Worm (Caenorhabditis elegans): ENCODE data around the gene nas-1.

nas-1 gene

DNA sequence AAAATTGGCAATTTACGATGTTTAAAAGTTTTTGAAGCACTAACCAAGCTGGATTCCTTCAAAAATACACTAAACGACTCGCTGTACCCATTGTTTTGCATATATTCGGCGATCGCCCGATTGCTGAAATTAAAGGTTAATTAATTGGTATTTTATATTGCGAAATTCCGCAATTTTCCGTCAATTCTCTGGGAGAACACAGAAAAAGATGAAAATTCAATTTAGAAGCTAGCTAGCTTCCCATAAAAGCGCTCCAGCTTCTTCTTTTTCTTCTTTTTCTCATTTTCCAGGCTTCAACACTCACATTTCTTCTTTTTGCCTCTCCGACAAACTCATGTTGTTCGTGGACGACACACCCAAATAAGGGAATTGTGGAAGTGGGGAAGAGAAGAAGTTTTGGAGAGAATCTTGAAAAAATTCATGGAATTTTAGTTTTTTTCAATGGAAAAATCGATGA, 29.3 kb upstream of the nas-1 start, which contains the start of gene lis-1:
Gene lis-1, minus strand, starts transcription at position 407 of the 457 bp plus-strand sequence.
- TF ChIP-seq flh-1 (GFP tag; optimal IDR thresholded peaks at IDR 0.05) = no peak
- TF ChIP-seq sem-2 (GFP tag; optimal IDR thresholded peaks at IDR 0.05) = no peak
- peak; percentile 87 for TF ChIP-seq ces-1 (GFP tag; optimal IDR thresholded peaks at IDR 0.05)
- no peak for TF ChIP-seq nhr-12 (tag; optimal IDR thresholded peaks at IDR 0.05)
- TF ChIP-seq unc-120 (tag; optimal IDR thresholded peaks at IDR 0.05; ENCODE audit: poor library complexity, severe bottlenecking) = no peak

DNA sequence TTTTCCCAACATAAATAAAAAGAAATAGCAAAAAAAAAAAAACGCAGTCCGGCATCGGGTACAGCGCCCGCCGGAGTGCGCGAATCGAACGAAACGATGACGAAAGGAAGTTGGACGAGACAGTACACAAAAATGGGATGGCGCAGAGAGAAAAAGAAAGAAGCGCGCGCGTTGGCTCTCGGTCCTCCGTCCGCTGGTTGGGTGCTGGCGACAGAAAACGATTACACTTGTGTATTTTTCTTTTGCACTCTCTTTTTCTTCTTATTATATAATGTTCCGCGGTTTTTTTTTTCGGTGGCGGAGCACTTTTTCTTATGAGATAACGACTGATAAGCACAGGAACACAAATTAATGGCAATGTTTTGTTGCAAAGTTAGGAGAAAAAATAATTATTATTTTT, 28.4 kb upstream of the nas-1 start:
- TF ChIP-seq pha-4 (tag; optimal IDR thresholded peaks at IDR 0.05) = no peak

DNA sequence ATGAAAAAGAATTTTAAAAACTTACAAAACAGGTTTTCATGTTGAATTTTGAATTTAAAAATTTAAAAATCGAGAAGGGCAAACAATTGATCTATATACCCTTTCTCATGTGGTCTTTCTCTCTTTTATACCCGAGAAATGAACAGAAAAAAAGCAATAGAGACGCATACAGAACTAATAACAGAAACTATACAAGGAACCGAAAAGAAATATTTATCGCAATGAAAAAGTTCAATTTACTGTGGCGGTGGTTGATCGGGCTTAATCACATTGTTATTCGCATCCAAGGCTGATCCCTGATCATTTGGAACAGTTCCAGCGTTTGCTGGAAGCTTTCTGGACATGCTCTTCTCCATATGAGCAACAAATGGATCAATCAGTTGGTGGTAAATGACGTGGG, 27.4 kb upstream of the nas-1 start, which contains the start of gene T03F6.10:
Gene T03F6.10, minus strand, starts transcription at position 101 of the 400 bp plus-strand sequence.
- TF ChIP-seq pha-4 (tag; optimal IDR thresholded peaks at IDR 0.05) = no peak
- no peak for TF ChIP-seq lsy-2 (tag; optimal IDR thresholded peaks at IDR 0.05)
- no peak for TF ChIP-seq bed-3 (GFP tag; optimal IDR thresholded peaks at IDR 0.05)
- no peak for TF ChIP-seq drap-1 (GFP tag; optimal IDR thresholded peaks at IDR 0.05)
- TF ChIP-seq sptf-1 (tag; optimal IDR thresholded peaks at IDR 0.05) = no peak
- TF ChIP-seq elt-3 (tag; optimal IDR thresholded peaks at IDR 0.05) = no peak
- no peak for TF ChIP-seq cnd-1 (tag; optimal IDR thresholded peaks at IDR 0.05)
- TF ChIP-seq ces-1 (GFP tag; optimal IDR thresholded peaks at IDR 0.05) = no peak
- no peak for TF ChIP-seq ceh-43 (GFP tag; optimal IDR thresholded peaks at IDR 0.05)
- no peak for TF ChIP-seq lin-13 (tag; optimal IDR thresholded peaks at IDR 0.05)

DNA sequence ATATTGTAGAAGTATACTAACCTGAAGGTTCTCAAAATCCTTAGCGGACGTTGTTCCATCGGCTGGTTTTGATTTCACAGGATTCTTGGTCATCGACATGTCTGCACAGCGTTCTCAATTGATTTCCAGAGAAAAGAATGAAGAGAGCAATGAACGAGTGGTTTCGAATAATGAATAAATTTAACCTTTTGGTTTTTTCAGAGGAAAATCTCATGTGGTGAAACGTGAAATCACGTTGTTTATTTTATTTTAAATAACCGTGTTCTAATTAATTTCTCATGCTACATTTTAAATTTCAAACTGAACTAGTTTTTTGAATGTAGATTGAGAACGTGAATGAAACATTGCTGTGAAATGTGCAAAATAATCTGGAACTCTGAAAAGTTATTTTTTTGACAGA, 25.4 kb upstream of the nas-1 start, which contains the start of gene T03F6.6:
Gene T03F6.6, minus strand, starts transcription at position 101 of the 400 bp plus-strand sequence.
- TF ChIP-seq drap-1 (GFP tag; optimal IDR thresholded peaks at IDR 0.05) (no peak), snpc-4 (tag; optimal IDR thresholded peaks at IDR 0.05) (no peak), ceh-43 (GFP tag; optimal IDR thresholded peaks at IDR 0.05) (no peak), nhr-12 (tag; optimal IDR thresholded peaks at IDR 0.05) (no peak), unc-39 (tag; optimal IDR thresholded peaks at IDR 0.05) (no peak), mls-2 (tag; optimal IDR thresholded peaks at IDR 0.05) (no peak), lin-13 (tag; optimal IDR thresholded peaks at IDR 0.05) (no peak), hlh-1 (tag; optimal IDR thresholded peaks at IDR 0.05) (no peak), lin-32 (GFP tag; optimal IDR thresholded peaks at IDR 0.05) (no peak), nhr-28 (tag; optimal IDR thresholded peaks at IDR 0.05) (no peak)

DNA sequence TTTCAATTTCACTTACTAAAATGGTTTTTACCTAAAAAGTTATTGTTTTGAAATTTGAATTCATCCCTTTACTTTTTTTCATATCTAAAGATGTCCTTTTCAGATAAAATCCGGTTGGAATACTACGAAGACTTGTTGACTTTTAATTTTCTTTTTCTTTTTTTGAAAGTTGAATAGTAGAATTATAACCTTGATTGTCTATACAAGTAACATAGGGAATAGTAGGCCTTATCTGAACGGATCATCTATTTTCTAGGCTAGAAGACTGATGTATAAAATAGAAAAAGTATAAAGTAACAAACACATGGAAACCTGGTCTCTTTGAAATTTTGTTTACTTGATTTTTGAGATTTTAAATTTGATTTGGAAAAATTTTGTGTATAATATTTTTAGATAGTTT, 24.7 kb upstream of the nas-1 start:
- no peak for TF ChIP-seq unc-39 (tag; optimal IDR thresholded peaks at IDR 0.05)
- no peak for TF ChIP-seq ham-2 (GFP tag; optimal IDR thresholded peaks at IDR 0.05)
- TF ChIP-seq nhr-76 (tag; optimal IDR thresholded peaks at IDR 0.05) = no peak
- no peak for TF ChIP-seq nhr-12 (tag; optimal IDR thresholded peaks at IDR 0.05)
- no peak for TF ChIP-seq snpc-4 (tag; optimal IDR thresholded peaks at IDR 0.05)
- no peak for TF ChIP-seq sem-2 (GFP tag; optimal IDR thresholded peaks at IDR 0.05)
- no peak for TF ChIP-seq tbx-8 (GFP tag; optimal IDR thresholded peaks at IDR 0.05)
- TF ChIP-seq blmp-1 (tag; optimal IDR thresholded peaks at IDR 0.05) = no peak
- no peak for TF ChIP-seq ceh-83 (GFP tag; optimal IDR thresholded peaks at IDR 0.05)
- no peak for TF ChIP-seq nhr-2 (tag; optimal IDR thresholded peaks at IDR 0.05)
- no peak for TF ChIP-seq mep-1 (tag; optimal IDR thresholded peaks at IDR 0.05)
- no peak for TF ChIP-seq pha-4 (tag; optimal IDR thresholded peaks at IDR 0.05)

DNA sequence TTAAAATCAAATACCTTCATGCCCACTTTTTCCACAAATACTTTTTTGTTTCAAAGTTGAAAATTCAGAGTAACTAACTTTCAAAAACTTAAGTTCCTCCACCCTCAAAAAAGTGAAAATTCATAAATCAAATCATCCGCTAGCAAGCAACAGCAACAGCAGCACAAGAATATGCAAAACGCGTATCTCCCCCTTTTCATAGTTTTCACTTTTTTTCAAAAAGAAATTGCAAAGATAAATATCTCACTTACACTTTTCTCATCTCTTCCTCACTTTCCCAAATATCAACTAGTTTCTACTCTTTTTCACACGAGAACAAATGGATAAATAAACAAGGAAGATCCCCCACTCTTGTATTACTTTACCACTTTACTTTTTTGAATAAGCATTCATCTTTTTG, 23.9 kb upstream of the nas-1 start:
- no peak for TF ChIP-seq hlh-1 (tag; optimal IDR thresholded peaks at IDR 0.05)
- no peak for TF ChIP-seq ceh-83 (GFP tag; optimal IDR thresholded peaks at IDR 0.05)
- no peak for TF ChIP-seq unc-62 (GFP tag; optimal IDR thresholded peaks at IDR 0.05)
- no peak for TF ChIP-seq sem-2 (GFP tag; optimal IDR thresholded peaks at IDR 0.05)
- TF ChIP-seq ces-1 (GFP tag; optimal IDR thresholded peaks at IDR 0.05) = peak; percentile 25
- TF ChIP-seq lin-32 (GFP tag; optimal IDR thresholded peaks at IDR 0.05) = no peak
- TF ChIP-seq nhr-237 (tag; optimal IDR thresholded peaks at IDR 0.05) = no peak
- no peak for TF ChIP-seq ham-2 (GFP tag; optimal IDR thresholded peaks at IDR 0.05)
- no peak for TF ChIP-seq unc-39 (tag; optimal IDR thresholded peaks at IDR 0.05)
- TF ChIP-seq mls-2 (tag; optimal IDR thresholded peaks at IDR 0.05) = no peak
- no peak for TF ChIP-seq zip-8 (tag; optimal IDR thresholded peaks at IDR 0.05)
- TF ChIP-seq blmp-1 (tag; optimal IDR thresholded peaks at IDR 0.05) = peak; percentile 78
- no peak for TF ChIP-seq unc-120 (tag; optimal IDR thresholded peaks at IDR 0.05; ENCODE audit: poor library complexity, severe bottlenecking)
- TF ChIP-seq lsy-2 (tag; optimal IDR thresholded peaks at IDR 0.05) = no peak
- TF ChIP-seq tbx-8 (GFP tag; optimal IDR thresholded peaks at IDR 0.05) = no peak

Data from whole organism, mixed stage, embryonic.